Fruit fly (Drosophila melanogaster) whole organism, embryonic: Measurements from ENCODE around the gene ND-B18.

Experiments
- CG10267 ChIP-seq: fragments of 200-800 bp; sonication (Bioruptor generic); optimal IDR thresholded peaks from 2 replicates; lab custom pipeline; 2018; ENCODE audit warnings: missing biosample characterization, mild to moderate bottlenecking, missing genetic modification characterization, moderate library complexity
- CG10959 ChIP-seq: fragments of 200-800 bp; sonication (Bioruptor generic); IDR thresholded peaks from 2 replicates; pipeline ENCODE4 v1.3.6; 2022; ENCODE audit warnings: missing biosample characterization, missing genetic modification characterization
- CG15514 ChIP-seq: fragments of 200-800 bp; sonication (Bioruptor generic); optimal IDR thresholded peaks from 3 replicates; lab custom pipeline; 2017; ENCODE audit warnings: missing biosample characterization, missing genetic modification characterization, mild to moderate bottlenecking, moderate library complexity, missing genetic modification reagents
- CG1647 ChIP-seq: fragments of 200-800 bp; sonication (Bioruptor generic); optimal IDR thresholded peaks from 3 replicates; lab custom pipeline; 2016; ENCODE audit warnings: missing biosample characterization, missing genetic modification characterization
- CG18599 ChIP-seq: fragments of 200-800 bp; sonication (Bioruptor generic); optimal IDR thresholded peaks from 3 replicates; lab custom pipeline; 2017; ENCODE audit warnings: missing biosample characterization, missing genetic modification characterization, mild to moderate bottlenecking, moderate library complexity, missing genetic modification reagents
- CG2129 ChIP-seq: fragments of 200-800 bp; sonication (Bioruptor generic); IDR thresholded peaks from 2 replicates; pipeline ENCODE4 v1.3.6; 2022; ENCODE audit warnings: missing biosample characterization, missing genetic modification characterization; ENCODE audit not compliant: partially characterized antibody
- CG2202 ChIP-seq: fragments of 200-800 bp; sonication (Bioruptor generic); optimal IDR thresholded peaks from 2 replicates; lab custom pipeline; 2018; ENCODE audit warnings: missing biosample characterization, mild to moderate bottlenecking, missing genetic modification characterization
- CG30403 ChIP-seq: fragments of 200-800 bp; sonication (Bioruptor generic); optimal IDR thresholded peaks from 3 replicates; lab custom pipeline; 2016; ENCODE audit warnings: missing biosample characterization, missing genetic modification characterization
- CG31365 ChIP-seq: fragments of 200-800 bp; sonication (Bioruptor generic); optimal IDR thresholded peaks from 2 replicates; lab custom pipeline; 2018; ENCODE audit warnings: missing biosample characterization, mild to moderate bottlenecking, missing genetic modification characterization
- CG3163 ChIP-seq: fragments of 200-800 bp; sonication (Bioruptor generic); optimal IDR thresholded peaks from 3 replicates; lab custom pipeline; 2016; ENCODE audit warnings: missing biosample characterization, missing genetic modification characterization
- CG33557 ChIP-seq: fragments of 200-800 bp; sonication (Bioruptor generic); optimal IDR thresholded peaks from 2 replicates; lab custom pipeline; 2019; ENCODE audit warnings: missing biosample characterization, mild to moderate bottlenecking, missing genetic modification characterization, moderate library complexity
- CG3847 ChIP-seq: fragments of 200-800 bp; sonication (Bioruptor generic); IDR thresholded peaks from 2 replicates; pipeline ENCODE4 v1.3.6; 2022; ENCODE audit warnings: missing biosample characterization, missing genetic modification characterization
- CG3995 ChIP-seq: fragments of 200-800 bp; sonication (Bioruptor generic); optimal IDR thresholded peaks from 3 replicates; lab custom pipeline; 2016; ENCODE audit warnings: missing biosample characterization, missing genetic modification characterization
- CG4707 ChIP-seq: fragments of 200-800 bp; sonication (Bioruptor generic); optimal IDR thresholded peaks from 2 replicates; lab custom pipeline; 2018; ENCODE audit warnings: missing biosample characterization, mild to moderate bottlenecking, missing genetic modification characterization, moderate library complexity
- CG6683 ChIP-seq: fragments of 200-800 bp; sonication (Bioruptor generic); optimal IDR thresholded peaks from 2 replicates; lab custom pipeline; 2017; ENCODE audit warnings: missing biosample characterization, mild to moderate bottlenecking, missing genetic modification characterization, missing genetic modification reagents
- Drgx ChIP-seq: fragments of 200-800 bp; sonication (Bioruptor generic); IDR thresholded peaks from 2 replicates; pipeline ENCODE4 v1.3.6; 2022; ENCODE audit warnings: missing biosample characterization, missing genetic modification characterization
- E2f1 ChIP-seq: fragments of 200-800 bp; sonication (Bioruptor generic); IDR thresholded peaks from 2 replicates; pipeline ENCODE4 v1.3.6; 2022; ENCODE audit warnings: missing biosample characterization, missing genetic modification characterization
- H15 ChIP-seq: fragments of 200-800 bp; sonication (Bioruptor generic); IDR thresholded peaks from 3 replicates; pipeline ENCODE4 v1.3.6; 2022; ENCODE audit warnings: missing biosample characterization, missing genetic modification characterization
- HHEX ChIP-seq: fragments of 200-800 bp; sonication (Bioruptor generic); optimal IDR thresholded peaks from 3 replicates; lab custom pipeline; 2017; ENCODE audit warnings: missing biosample characterization, mild to moderate bottlenecking, missing genetic modification characterization, missing genetic modification reagents
- HLH4C ChIP-seq: fragments of 200-800 bp; sonication (Bioruptor generic); IDR thresholded peaks from 3 replicates; pipeline ENCODE4 v1.3.6; 2022; ENCODE audit warnings: missing biosample characterization, missing genetic modification characterization; ENCODE audit not compliant: partially characterized antibody
- Hey ChIP-seq: fragments of 200-800 bp; sonication (Bioruptor generic); optimal IDR thresholded peaks from 3 replicates; lab custom pipeline; 2018; ENCODE audit warnings: missing biosample characterization, mild to moderate bottlenecking, missing genetic modification characterization
- HmgD ChIP-seq: fragments of 200-800 bp; sonication (Bioruptor generic); optimal IDR thresholded peaks from 3 replicates; lab custom pipeline; 2016; ENCODE audit warnings: missing biosample characterization, missing genetic modification characterization
- Pdp1 ChIP-seq, 2 experiments: fragments of 200-800 bp; sonication (Bioruptor generic); optimal IDR thresholded peaks; 3 replicates each; lab custom pipeline; 2016; ENCODE audit warnings: missing biosample characterization in 2 of 2, missing genetic modification characterization in 2 of 2, mild to moderate bottlenecking in 1 of 2, moderate library complexity in 1 of 2
- Stat92E ChIP-seq, 3 experiments: fragments of >200 bp in 2 of 3; fragments of 200-800 bp in 1 of 3; sonication (Bioruptor generic) in 1 of 3; optimal IDR thresholded peaks; 2 replicates each; lab custom pipeline; 2017 to 2019; ENCODE audit warnings: missing biosample characterization in 3 of 3, missing genetic modification characterization in 3 of 3, mild to moderate bottlenecking in 1 of 3, moderate library complexity in 1 of 3
- ac ChIP-seq: fragments of 200-800 bp; sonication (Bioruptor generic); optimal IDR thresholded peaks from 3 replicates; lab custom pipeline; 2017; ENCODE audit warnings: missing biosample characterization, mild to moderate bottlenecking, missing genetic modification characterization
- cato ChIP-seq: fragments of 200-800 bp; sonication (Bioruptor generic); optimal IDR thresholded peaks from 2 replicates; lab custom pipeline; 2016; ENCODE audit warnings: missing biosample characterization, missing genetic modification characterization, borderline replicate concordance
- caup ChIP-seq: fragments of 200-800 bp; sonication (Bioruptor generic); optimal IDR thresholded peaks from 3 replicates; lab custom pipeline; 2017; ENCODE audit warnings: missing biosample characterization, mild to moderate bottlenecking, missing genetic modification characterization, moderate library complexity; ENCODE audit not compliant: severe bottlenecking
- chm ChIP-seq: fragments of 200-800 bp; sonication (Bioruptor generic); IDR thresholded peaks from 2 replicates; pipeline ENCODE4 v1.3.6; 2022; ENCODE audit warnings: missing biosample characterization, missing genetic modification characterization
- cwo ChIP-seq: fragments of 200-800 bp; sonication (Bioruptor generic); optimal IDR thresholded peaks from 3 replicates; lab custom pipeline; 2017; ENCODE audit warnings: missing biosample characterization, missing genetic modification characterization, mild to moderate bottlenecking, moderate library complexity, missing genetic modification reagents
- danr ChIP-seq: fragments of 200-800 bp; sonication (Bioruptor generic); IDR thresholded peaks from 2 replicates; pipeline ENCODE4 v1.3.6; 2022; ENCODE audit warnings: missing biosample characterization, missing genetic modification characterization
- dati ChIP-seq: fragments of 200-800 bp; sonication (Bioruptor generic); IDR thresholded peaks from 2 replicates; pipeline ENCODE4 v1.3.6; 2022; ENCODE audit warnings: missing biosample characterization, missing genetic modification characterization
- gfzf ChIP-seq: fragments of 200-800 bp; sonication (Bioruptor generic); optimal IDR thresholded peaks from 2 replicates; lab custom pipeline; 2016; ENCODE audit warnings: missing biosample characterization, mild to moderate bottlenecking, missing genetic modification characterization, moderate library complexity
- grn ChIP-seq: fragments of 200-800 bp; sonication (Bioruptor generic); optimal IDR thresholded peaks from 3 replicates; lab custom pipeline; 2017; ENCODE audit warnings: missing biosample characterization, missing genetic modification characterization
- gsb ChIP-seq: fragments of 200-800 bp; sonication (Bioruptor generic); IDR thresholded peaks from 2 replicates; pipeline ENCODE4 v1.3.6; 2022; ENCODE audit warnings: missing biosample characterization, missing genetic modification characterization
- kah ChIP-seq: fragments of 200-800 bp; sonication (Bioruptor generic); optimal IDR thresholded peaks from 2 replicates; lab custom pipeline; 2018; ENCODE audit warnings: missing biosample characterization, mild to moderate bottlenecking, missing genetic modification characterization
- lilli ChIP-seq: fragments of 200-800 bp; sonication (Bioruptor generic); optimal IDR thresholded peaks from 3 replicates; lab custom pipeline; 2016; ENCODE audit warnings: missing biosample characterization, missing genetic modification characterization
- lov ChIP-seq, 2 experiments: fragments of 200-800 bp in 1 of 2; fragments of >200 bp in 1 of 2; sonication (Bioruptor generic) in 1 of 2; IDR thresholded peaks in 1 of 2; optimal IDR thresholded peaks in 1 of 2; 2 replicates in 1 of 2; 3 replicates in 1 of 2; pipeline versions ENCODE4 v1.3.6 to Lab custom; 2017 to 2022; ENCODE audit warnings: missing biosample characterization in 1 of 2, missing genetic modification characterization in 1 of 2
- nau ChIP-seq: fragments of 200-800 bp; sonication (Bioruptor generic); optimal IDR thresholded peaks from 3 replicates; lab custom pipeline; 2017; ENCODE audit warnings: missing biosample characterization, mild to moderate bottlenecking, missing genetic modification characterization, missing genetic modification reagents
- pfk ChIP-seq: fragments of 200-800 bp; sonication (Bioruptor generic); optimal IDR thresholded peaks from 2 replicates; lab custom pipeline; 2018; ENCODE audit warnings: missing biosample characterization, mild to moderate bottlenecking, missing genetic modification characterization, moderate library complexity
- pnt ChIP-seq: fragments of 200-800 bp; sonication (Bioruptor generic); optimal IDR thresholded peaks from 3 replicates; lab custom pipeline; 2016; ENCODE audit warnings: missing biosample characterization, missing genetic modification characterization
- sd ChIP-seq: fragments of 200-800 bp; sonication (Bioruptor generic); optimal IDR thresholded peaks from 3 replicates; lab custom pipeline; 2018; ENCODE audit warnings: missing biosample characterization, mild to moderate bottlenecking, missing genetic modification characterization, moderate library complexity
- sna ChIP-seq: fragments of 200-800 bp; sonication (Bioruptor generic); IDR thresholded peaks from 2 replicates; pipeline ENCODE4 v1.3.6; 2022; ENCODE audit warnings: missing biosample characterization, missing genetic modification characterization; ENCODE audit not compliant: partially characterized antibody
- sug ChIP-seq: fragments of 200-800 bp; optimal IDR thresholded peaks from 2 replicates; lab custom pipeline; 2019; ENCODE audit warnings: missing biosample characterization, mild to moderate bottlenecking, missing genetic modification characterization, moderate library complexity
- yki ChIP-seq: fragments of >200 bp; optimal IDR thresholded peaks from 3 replicates; lab custom pipeline; 2018
- z ChIP-seq: fragments of 200-800 bp; sonication (Bioruptor generic); IDR thresholded peaks from 3 replicates; pipeline ENCODE4 v1.3.6; 2022; ENCODE audit warnings: missing biosample characterization, missing genetic modification characterization

Gene ND-B18

dm6 chrX:15074646-15075351, 11.3 kb downstream of the ND-B18 start (continued):
- TF ChIP-seq CG10959 (GFP tag; lab: Robert Waterston, UW) (peak; percentile 72), dati (peak; percentile 75), CG31365 (tag; lab: Kevin White, UChicago) (peak; percentile 69), ac (GFP tag; lab: Kevin White, UChicago) (no peak), nau (peak; percentile 86), H15 (peak; percentile 85), CG33557 (peak; percentile 54), sd (tag; lab: Kevin White, UChicago) (peak; percentile 62), gfzf (peak; percentile 14), CG3995 (GFP tag; lab: Kevin White, UChicago) (peak; percentile 52), HmgD (GFP tag; lab: Kevin White, UChicago) (peak; percentile 75), cato (peak; percentile 76), Hey (tag; lab: Kevin White, UChicago) (peak; percentile 67), pnt (GFP tag; lab: Kevin White, UChicago) (peak; percentile 91), CG15514 (GFP tag; lab: Kevin White, UChicago) (peak; percentile 81), HHEX (GFP tag; lab: Kevin White, UChicago) (peak; percentile 90), grn (peak; percentile 23), danr (GFP tag; lab: Robert Waterston, UW) (peak; percentile 79), Stat92E (GFP tag; optimal IDR thresholded peaks at IDR 0.05; lab: Kevin White, UChicago) (peak in 1 of 3 experiments; percentile 70)

- peak; percentile 84 for TF ChIP-seq pfk
- no peak for TF ChIP-seq chm
These were observed 12.0 kb downstream of the ND-B18 start for dm6 chrX:15075485-15076037.

dm6 chrX:15076038-15076575, 12.6 kb downstream of the ND-B18 start, which contains the start of gene Lsd-2:
Gene Lsd-2, minus strand, starts transcription at chrX:15076220.
- peak; percentile 47 for TF ChIP-seq CG15514 (GFP tag; lab: Kevin White, UChicago)
- TF ChIP-seq CG6683 (GFP tag; lab: Kevin White, UChicago), result no peak
- peak; percentile 15 for TF ChIP-seq CG1647
- peak; percentile 61 for TF ChIP-seq CG3163 (GFP tag; lab: Kevin White, UChicago)
- no peak for TF ChIP-seq CG10267 (tag; lab: Kevin White, UChicago)
- TF ChIP-seq CG2129 (GFP tag; lab: Robert Waterston, UW), result no peak
- TF ChIP-seq z (GFP tag; lab: Robert Waterston, UW), result 0 out of 3 replicates have a peak, but pooled peaks have one; percentile 18
- TF ChIP-seq CG3847, result 0 out of 2 replicates have a peak, but pooled peaks have one; percentile 11
- TF ChIP-seq sna, result no peak
- peak; percentile 46 for TF ChIP-seq CG30403 (GFP tag; lab: Kevin White, UChicago)
- TF ChIP-seq gsb (GFP tag; lab: Robert Waterston, UW), result no peak
- no peak for TF ChIP-seq lov (optimal IDR thresholded peaks at IDR 0.05; lab: Kevin White, UChicago)
- no peak for TF ChIP-seq lov (GFP tag; IDR thresholded peaks at IDR 0.05; lab: Robert Waterston, UW)
- peak; percentile 44; the same call in 1 of the 2 replicates for TF ChIP-seq Drgx
- TF ChIP-seq cwo (GFP tag; lab: Kevin White, UChicago), result peak; percentile 1
- no peak for TF ChIP-seq E2f1 (GFP tag; lab: Robert Waterston, UW)
- peak; percentile 42 for TF ChIP-seq lilli
- peak; percentile 47 for TF ChIP-seq caup (GFP tag; lab: Kevin White, UChicago)
- no peak for TF ChIP-seq CG2202 (tag; lab: Kevin White, UChicago)
- no peak for TF ChIP-seq HLH4C (GFP tag; lab: Robert Waterston, UW)
- TF ChIP-seq yki (lab: Kevin White, UChicago), result no peak
- TF ChIP-seq Pdp1 (GFP tag; optimal IDR thresholded peaks at IDR 0.05; lab: Kevin White, UChicago), result peak in 1 of 2 experiments; percentile 44
- no peak for TF ChIP-seq kah (GFP tag; lab: Kevin White, UChicago)
- no peak for TF ChIP-seq CG18599 (GFP tag; lab: Kevin White, UChicago)
- no peak for TF ChIP-seq CG4707 (GFP tag; lab: Kevin White, UChicago)
- TF ChIP-seq sug (tag; lab: Kevin White, UChicago), result peak; percentile 29
